Worm (Caenorhabditis elegans): ENCODE results near the gene Y66D12A.21.
A peak's percentile ranks its signal among the peaks of the same experiment; 100 is the strongest.

DNA sequence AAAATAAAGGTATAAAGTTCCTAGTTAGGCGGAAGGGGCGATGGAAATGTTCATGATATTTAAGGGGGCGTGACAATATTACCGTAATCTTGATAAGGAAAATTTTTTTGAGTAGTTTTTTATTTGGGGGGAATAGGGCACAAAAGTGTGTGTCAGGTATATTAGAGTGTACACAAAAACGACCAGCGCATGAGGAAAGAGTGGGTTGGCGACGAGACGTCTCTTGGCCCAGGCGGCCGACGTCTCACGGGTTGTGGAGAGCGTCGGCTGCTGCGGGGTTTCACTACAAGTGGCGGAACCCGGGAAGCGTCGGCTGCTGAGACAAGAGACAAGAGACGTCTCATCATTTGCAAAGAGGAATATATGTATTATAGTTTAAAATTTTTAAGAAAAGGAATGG lies 41.4 kb downstream of the Y66D12A.21 start:
- no peak for TF ChIP-seq nhr-237 (tag; optimal IDR thresholded peaks at IDR 0.05)
- no peak for TF ChIP-seq ces-1 (GFP tag; optimal IDR thresholded peaks at IDR 0.05)
- TF ChIP-seq sem-2 (GFP tag; optimal IDR thresholded peaks at IDR 0.05), result no peak
- no peak for TF ChIP-seq unc-62 (GFP tag; optimal IDR thresholded peaks at IDR 0.05)
- TF ChIP-seq lin-13 (tag; optimal IDR thresholded peaks at IDR 0.05), result peak; percentile 49
- no peak for TF ChIP-seq elt-3 (tag; optimal IDR thresholded peaks at IDR 0.05)
- no peak for TF ChIP-seq mls-2 (tag; optimal IDR thresholded peaks at IDR 0.05)
- peak; percentile 16 for TF ChIP-seq tbx-8 (GFP tag; optimal IDR thresholded peaks at IDR 0.05)
- TF ChIP-seq zip-8 (tag; optimal IDR thresholded peaks at IDR 0.05), result no peak
- no peak for TF ChIP-seq ztf-11 (tag; optimal IDR thresholded peaks at IDR 0.05)
- peak; percentile 72 for TF ChIP-seq M03D4.4 (tag; optimal IDR thresholded peaks at IDR 0.05)

Measured in whole organism, mixed stage, embryonic.